Worm (Caenorhabditis elegans) whole organism, L3 larva: ENCODE measurements around the gene F56C3.3.
A peak's percentile ranks its signal among the peaks of the same experiment; 100 is the strongest.

Experiments used
- ZK546.5 ChIP-seq: sonication (generic microtip); optimal IDR thresholded peaks from 2 replicates; lab custom pipeline; 2017; ENCODE audit warnings: missing biosample characterization, missing genetic modification characterization
- aly-2 ChIP-seq: fragments of 150-350 bp; optimal IDR thresholded peaks from 2 replicates; lab custom pipeline; 2014; ENCODE audit warnings: missing biosample characterization, missing genetic modification characterization
- ama-1 ChIP-seq: fragments of 150-350 bp; optimal IDR thresholded peaks from 2 replicates; lab custom pipeline; 2018
- ceh-16 ChIP-seq: sonication (generic microtip); optimal IDR thresholded peaks from 2 replicates; lab custom pipeline; 2017; ENCODE audit warnings: missing biosample characterization, missing genetic modification characterization
- ceh-28 ChIP-seq: fragments of 150-350 bp; optimal IDR thresholded peaks from 2 replicates; lab custom pipeline; 2014; ENCODE audit warnings: missing biosample characterization, missing genetic modification reagents, missing genetic modification characterization
- ceh-82 ChIP-seq: fragments of 150-350 bp; optimal IDR thresholded peaks from 2 replicates; lab custom pipeline; 2014; ENCODE audit warnings: missing biosample characterization, missing genetic modification characterization
- ceh-9 ChIP-seq: sonication (generic microtip); optimal IDR thresholded peaks from 2 replicates; lab custom pipeline; 2018; ENCODE audit warnings: missing biosample characterization, missing genetic modification characterization
- daf-12 ChIP-seq: fragments of 150-350 bp; optimal IDR thresholded peaks from 2 replicates; lab custom pipeline; 2014; ENCODE audit warnings: missing biosample characterization, missing genetic modification reagents, missing genetic modification characterization
- egl-27 ChIP-seq: sonication (generic microtip); optimal IDR thresholded peaks from 4 replicates; lab custom pipeline; 2017; ENCODE audit warnings: missing biosample characterization, missing genetic modification reagents, missing genetic modification characterization
- elt-1 ChIP-seq: fragments of 150-350 bp; optimal IDR thresholded peaks from 2 replicates; lab custom pipeline; 2014; ENCODE audit warnings: missing biosample characterization, missing genetic modification characterization
- elt-2 ChIP-seq: sonication (generic microtip); optimal IDR thresholded peaks from 2 replicates; lab custom pipeline; 2016; ENCODE audit warnings: missing genetic modification reagents, mild to moderate bottlenecking, missing genetic modification characterization, missing compliant biosample characterization
- elt-3 ChIP-seq, 3 experiments: fragments of 150-350 bp in 1 of 3; sonication (generic microtip) in 2 of 3; optimal IDR thresholded peaks; 2 replicates in 2 of 3; 4 replicates in 1 of 3; lab custom pipeline; 2014 to 2017; ENCODE audit warnings: missing biosample characterization in 3 of 3, missing genetic modification characterization in 3 of 3
- eor-1 ChIP-seq, 2 experiments: fragments of 150-350 bp; optimal IDR thresholded peaks; 2 replicates each; lab custom pipeline; 2014 to 2018; ENCODE audit warnings: missing biosample characterization in 2 of 2, missing genetic modification characterization in 2 of 2
- fkh-10 ChIP-seq: sonication (generic microtip); optimal IDR thresholded peaks from 2 replicates; lab custom pipeline; 2017; ENCODE audit warnings: missing biosample characterization, missing genetic modification reagents, missing genetic modification characterization
- fkh-2 ChIP-seq: fragments of 150-350 bp; optimal IDR thresholded peaks from 2 replicates; lab custom pipeline; 2014; ENCODE audit warnings: missing biosample characterization, missing genetic modification reagents, missing genetic modification characterization
- fos-1 ChIP-seq: fragments of 150-350 bp; optimal IDR thresholded peaks from 2 replicates; lab custom pipeline; 2014; ENCODE audit warnings: missing biosample characterization, missing genetic modification characterization
- hmg-11 ChIP-seq: sonication (generic microtip); optimal IDR thresholded peaks from 2 replicates; lab custom pipeline; 2016; ENCODE audit warnings: missing genetic modification characterization, missing compliant biosample characterization
- jun-1 ChIP-seq: fragments of 150-350 bp; optimal IDR thresholded peaks from 2 replicates; lab custom pipeline; 2014; ENCODE audit warnings: missing biosample characterization, missing genetic modification reagents, missing genetic modification characterization
- lin-15B ChIP-seq: fragments of 150-350 bp; optimal IDR thresholded peaks from 2 replicates; lab custom pipeline; 2014; ENCODE audit warnings: missing biosample characterization, missing genetic modification characterization
- lsy-12 ChIP-seq: sonication (generic microtip); optimal IDR thresholded peaks from 2 replicates; lab custom pipeline; 2016; ENCODE audit warnings: mild to moderate bottlenecking, missing genetic modification characterization, missing compliant biosample characterization
- mdl-1 ChIP-seq: fragments of 150-350 bp; optimal IDR thresholded peaks from 2 replicates; lab custom pipeline; 2014; ENCODE audit warnings: missing biosample characterization, missing genetic modification characterization
- mml-1 ChIP-seq: fragments of 150-350 bp; sonication (generic microtip); optimal IDR thresholded peaks from 3 replicates; lab custom pipeline; 2014; ENCODE audit warnings: missing biosample characterization, missing genetic modification characterization
- nhr-11 ChIP-seq: fragments of 150-350 bp; optimal IDR thresholded peaks from 2 replicates; lab custom pipeline; 2014; ENCODE audit warnings: missing biosample characterization, missing genetic modification characterization
- nhr-12 ChIP-seq: fragments of 150-350 bp; optimal IDR thresholded peaks from 2 replicates; lab custom pipeline; 2014; ENCODE audit warnings: missing biosample characterization, missing genetic modification characterization
- nhr-23 ChIP-seq: fragments of 150-350 bp; optimal IDR thresholded peaks from 2 replicates; lab custom pipeline; 2014; ENCODE audit warnings: missing biosample characterization, missing genetic modification reagents, missing genetic modification characterization
- nhr-237 ChIP-seq: fragments of 150-350 bp; optimal IDR thresholded peaks from 2 replicates; lab custom pipeline; 2014; ENCODE audit warnings: missing biosample characterization, missing genetic modification characterization
- nhr-25 ChIP-seq: sonication (generic microtip); optimal IDR thresholded peaks from 2 replicates; lab custom pipeline; 2017; ENCODE audit warnings: missing biosample characterization, missing genetic modification characterization
- nhr-28 ChIP-seq: fragments of 150-350 bp; optimal IDR thresholded peaks from 2 replicates; lab custom pipeline; 2014; ENCODE audit warnings: missing biosample characterization, missing genetic modification characterization
- nhr-43 ChIP-seq: sonication (generic microtip); optimal IDR thresholded peaks from 2 replicates; lab custom pipeline; 2016; ENCODE audit warnings: mild to moderate bottlenecking, missing genetic modification characterization, missing compliant biosample characterization; ENCODE audit not compliant: poor library complexity, severe bottlenecking
- nhr-67 ChIP-seq: fragments of 150-350 bp; optimal IDR thresholded peaks from 2 replicates; lab custom pipeline; 2014; ENCODE audit warnings: missing biosample characterization, missing genetic modification characterization
- nhr-76 ChIP-seq: fragments of 150-350 bp; sonication (generic microtip); optimal IDR thresholded peaks from 5 replicates; lab custom pipeline; 2014; ENCODE audit warnings: missing biosample characterization, missing genetic modification characterization
- nhr-77 ChIP-seq: fragments of 150-350 bp; optimal IDR thresholded peaks from 2 replicates; lab custom pipeline; 2014; ENCODE audit warnings: missing biosample characterization, missing genetic modification characterization
- pha-4 ChIP-seq: fragments of 150-350 bp; optimal IDR thresholded peaks from 2 replicates; lab custom pipeline; 2014; ENCODE audit warnings: missing biosample characterization, missing genetic modification reagents, missing genetic modification characterization
- pqm-1 ChIP-seq: fragments of 150-350 bp; optimal IDR thresholded peaks from 2 replicates; lab custom pipeline; 2017; ENCODE audit warnings: missing biosample characterization, missing genetic modification characterization, inconsistent platforms
- sea-2 ChIP-seq: fragments of 150-350 bp; sonication (generic microtip); optimal IDR thresholded peaks from 4 replicates; lab custom pipeline; 2014; ENCODE audit warnings: missing biosample characterization, missing genetic modification reagents, missing genetic modification characterization
- skn-1 ChIP-seq: fragments of 150-350 bp; optimal IDR thresholded peaks from 2 replicates; lab custom pipeline; 2014; ENCODE audit warnings: missing biosample characterization, missing genetic modification characterization
- snpc-4 ChIP-seq: fragments of 150-350 bp; optimal IDR thresholded peaks from 2 replicates; lab custom pipeline; 2014; ENCODE audit warnings: missing biosample characterization, missing genetic modification characterization
- tbx-2 ChIP-seq: sonication (generic microtip); optimal IDR thresholded peaks from 2 replicates; lab custom pipeline; 2016; ENCODE audit warnings: mild to moderate bottlenecking, missing genetic modification characterization, missing compliant biosample characterization
- unc-39 ChIP-seq: sonication (generic microtip); optimal IDR thresholded peaks from 4 replicates; lab custom pipeline; 2017; ENCODE audit warnings: missing biosample characterization, missing genetic modification characterization
- unc-62 ChIP-seq: fragments of 150-350 bp; sonication (generic microtip); optimal IDR thresholded peaks from 4 replicates; lab custom pipeline; 2014; ENCODE audit warnings: missing biosample characterization, missing genetic modification reagents, missing genetic modification characterization
- zag-1 ChIP-seq: fragments of 150-350 bp; optimal IDR thresholded peaks from 2 replicates; lab custom pipeline; 2014; ENCODE audit warnings: missing biosample characterization, missing genetic modification characterization
- ztf-11 ChIP-seq: fragments of 150-350 bp; optimal IDR thresholded peaks from 2 replicates; lab custom pipeline; 2014; ENCODE audit warnings: missing biosample characterization, missing genetic modification characterization
- ztf-4 ChIP-seq: fragments of 150-350 bp; optimal IDR thresholded peaks from 2 replicates; lab custom pipeline; 2014; ENCODE audit warnings: missing biosample characterization, missing genetic modification characterization

The F56C3.3 gene

ce11 chrX:1344818-1345217 is 13.4 kb downstream of the F56C3.3 start (continued):
- peak; percentile 83 for TF ChIP-seq zag-1 (tag; lab: Kevin White, UChicago)
- TF ChIP-seq egl-27 = peak; percentile 93
- no peak for TF ChIP-seq ama-1 (lab: Kevin White, UChicago)
- peak; percentile 79 for TF ChIP-seq elt-1 (tag; lab: Kevin White, UChicago)
- TF ChIP-seq ceh-16 = peak; percentile 83
- TF ChIP-seq nhr-43 (tag; lab: Kevin White, UChicago) = peak; percentile 98
- TF ChIP-seq mdl-1 (tag; lab: Kevin White, UChicago) = peak; percentile 80
- TF ChIP-seq nhr-25 (tag; lab: Kevin White, UChicago) = peak; percentile 97
- peak; percentile 97 for TF ChIP-seq ceh-82 (tag; lab: Kevin White, UChicago)
- TF ChIP-seq unc-62 (GFP tag; lab: Kevin White, UChicago) = peak; percentile 87
- TF ChIP-seq nhr-237 (tag; lab: Kevin White, UChicago) = peak; percentile 72
- no peak for TF ChIP-seq sea-2 (GFP tag; lab: Kevin White, UChicago)
- TF ChIP-seq nhr-67 = peak; percentile 43
- TF ChIP-seq mml-1 (tag; lab: Kevin White, UChicago) = no peak
- peak; percentile 77 for TF ChIP-seq pqm-1 (tag; lab: Kevin White, UChicago)
- TF ChIP-seq ztf-11 = no peak
- peak; percentile 97 for TF ChIP-seq nhr-77 (tag; lab: Kevin White, UChicago)

DNA sequence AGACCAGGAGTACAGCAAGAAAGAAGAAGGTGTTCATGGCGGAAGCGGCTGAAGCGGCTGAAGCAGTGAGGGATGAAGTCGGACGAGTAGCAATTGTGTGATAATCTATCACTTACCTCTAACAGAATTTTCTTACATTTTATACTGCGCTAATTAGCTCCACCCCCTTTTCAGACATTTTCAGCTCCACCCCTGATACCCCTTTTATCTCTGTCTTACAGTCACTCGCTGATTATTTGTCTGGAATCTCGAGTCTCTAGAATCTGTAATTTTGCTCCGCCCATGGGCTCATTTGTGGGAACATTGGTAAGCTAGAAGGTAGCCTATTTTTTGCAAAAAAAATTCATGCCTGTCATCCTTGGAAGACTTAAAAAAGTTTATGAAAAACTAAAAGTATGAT is 13.9 kb downstream of the F56C3.3 start, which contains the start of gene ins-39:
ins-39 (minus strand) TSS at position 101 of the 400 bp plus-strand sequence.
- TF ChIP-seq nhr-23 (tag; lab: Kevin White, UChicago) (no peak), nhr-25 (tag; lab: Kevin White, UChicago) (no peak), nhr-28 (no peak), elt-1 (tag; lab: Kevin White, UChicago) (no peak), elt-2 (tag; lab: Kevin White, UChicago) (no peak), ceh-28 (tag; lab: Kevin White, UChicago) (no peak), ceh-9 (tag; lab: Kevin White, UChicago) (no peak), ztf-11 (no peak), ama-1 (lab: Kevin White, UChicago) (no peak), fos-1 (tag; lab: Kevin White, UChicago) (no peak), nhr-237 (tag; lab: Kevin White, UChicago) (no peak), fkh-10 (no peak), nhr-76 (tag; lab: Kevin White, UChicago) (no peak)

- TF ChIP-seq egl-27 (no peak), daf-12 (tag; lab: Kevin White, UChicago) (no peak), aly-2 (tag; lab: Kevin White, UChicago) (no peak), unc-39 (tag; lab: Kevin White, UChicago) (no peak), nhr-28 (no peak), ama-1 (lab: Kevin White, UChicago) (no peak), hmg-11 (peak; percentile 22), nhr-25 (tag; lab: Kevin White, UChicago) (peak; percentile 45), ceh-16 (no peak), nhr-23 (tag; lab: Kevin White, UChicago) (peak; percentile 42), nhr-77 (tag; lab: Kevin White, UChicago) (no peak), ceh-9 (tag; lab: Kevin White, UChicago) (no peak), nhr-237 (tag; lab: Kevin White, UChicago) (no peak), pha-4 (tag; lab: Kevin White, UChicago) (peak; percentile 4), jun-1 (tag; lab: Kevin White, UChicago) (no peak), elt-3 (tag; optimal IDR thresholded peaks at IDR 0.05; lab: Kevin White, UChicago) (no peak), fkh-10 (no peak), nhr-11 (no peak), elt-2 (tag; lab: Kevin White, UChicago) (no peak), fos-1 (tag; lab: Kevin White, UChicago) (no peak), nhr-67 (no peak), skn-1 (tag; lab: Kevin White, UChicago) (no peak), nhr-76 (tag; lab: Kevin White, UChicago) (no peak), elt-1 (tag; lab: Kevin White, UChicago) (peak; percentile 91), sea-2 (GFP tag; lab: Kevin White, UChicago) (no peak), zag-1 (tag; lab: Kevin White, UChicago) (no peak), tbx-2 (tag; lab: Kevin White, UChicago) (peak; percentile 9), nhr-12 (tag; lab: Kevin White, UChicago) (no peak), lin-15B (tag; lab: Kevin White, UChicago) (no peak), fkh-2 (tag; lab: Kevin White, UChicago) (no peak), nhr-43 (tag; lab: Kevin White, UChicago) (peak; percentile 52), ZK546.5 (tag; lab: Kevin White, UChicago) (no peak), eor-1 (tag; optimal IDR thresholded peaks at IDR 0.05; lab: Kevin White, UChicago) (no peak), snpc-4 (no peak), ztf-4 (tag; lab: Kevin White, UChicago) (no peak), ztf-11 (no peak), pqm-1 (tag; lab: Kevin White, UChicago) (no peak), lsy-12 (tag; lab: Kevin White, UChicago) (no peak), ceh-28 (tag; lab: Kevin White, UChicago) (no peak)
Observed at ce11 chrX:1338906-1339673, 19.1 kb downstream of the F56C3.3 start.
